Worm (Caenorhabditis elegans) whole organism, young adult: ENCODE data around the gene picc-1.
A peak's percentile ranks its signal among the peaks of the same experiment; 100 is the strongest.

ENCODE experiments used
- C06A6.2 ChIP-seq: fragments of 200-800 bp; sonication (Bioruptor generic); conservative IDR thresholded peaks from 2 replicates; pipeline ENCODE4 v1.3.6; 2022; ENCODE audit warnings: missing genetic modification characterization, missing compliant biosample characterization
- C17E4.6 ChIP-seq: fragments of 200-800 bp; sonication (Bioruptor generic); IDR thresholded peaks from 2 replicates; pipeline ENCODE4 v1.3.6; 2022; ENCODE audit warnings: missing genetic modification reagents, missing genetic modification characterization, missing compliant biosample characterization
- F22D6.2 ChIP-seq: sonication (generic microtip); optimal IDR thresholded peaks from 2 replicates; lab custom pipeline; 2016; ENCODE audit warnings: mild to moderate bottlenecking, missing genetic modification characterization, missing compliant biosample characterization
- F39B2.1 ChIP-seq: fragments of 200-800 bp; sonication (Bioruptor generic); IDR thresholded peaks from 2 replicates; pipeline ENCODE4 v1.3.6; 2022; ENCODE audit warnings: missing genetic modification reagents, missing genetic modification characterization, missing compliant biosample characterization
- F49E8.2 ChIP-seq: sonication (generic microtip); optimal IDR thresholded peaks from 3 replicates; lab custom pipeline; 2017; ENCODE audit warnings: missing genetic modification characterization, mild to moderate bottlenecking, missing compliant biosample characterization, antibody characterized with exemption, moderate library complexity; ENCODE audit not compliant: insufficient read depth
- Y53F4B.3 ChIP-seq: fragments of 200-800 bp; sonication (Bioruptor generic); IDR thresholded peaks from 2 replicates; pipeline ENCODE4 v1.3.6; 2022; ENCODE audit warnings: missing genetic modification reagents, missing genetic modification characterization, missing compliant biosample characterization
- Y56A3A.18 ChIP-seq: fragments of 200-800 bp; sonication (Bioruptor generic); IDR thresholded peaks from 2 replicates; pipeline ENCODE4 v1.3.6; 2022; ENCODE audit warnings: missing genetic modification reagents, missing genetic modification characterization, missing compliant biosample characterization
- Y79H2A.3 ChIP-seq: fragments of 200-800 bp; sonication (Bioruptor generic); conservative IDR thresholded peaks from 2 replicates; pipeline ENCODE4 v1.3.6; 2022; ENCODE audit warnings: missing genetic modification reagents, missing genetic modification characterization, missing compliant biosample characterization
- Y95B8A.8 ChIP-seq: fragments of 200-800 bp; sonication (Bioruptor generic); IDR thresholded peaks from 2 replicates; pipeline ENCODE4 v1.3.6; 2022; ENCODE audit warnings: missing genetic modification reagents, missing genetic modification characterization, missing compliant biosample characterization
- ZK185.1 ChIP-seq: sonication (generic microtip); optimal IDR thresholded peaks from 2 replicates; lab custom pipeline; 2016; ENCODE audit warnings: mild to moderate bottlenecking, missing genetic modification characterization, missing compliant biosample characterization; ENCODE audit not compliant: poor library complexity, severe bottlenecking
- aptf-2 ChIP-seq: fragments of 200-800 bp; sonication (Bioruptor generic); conservative IDR thresholded peaks from 2 replicates; pipeline ENCODE4 v1.3.6; 2022; ENCODE audit warnings: missing genetic modification reagents, missing genetic modification characterization, missing compliant biosample characterization
- aptf-3 ChIP-seq: fragments of 200-800 bp; sonication (Bioruptor generic); IDR thresholded peaks from 2 replicates; pipeline ENCODE4 v1.3.6; 2022; ENCODE audit warnings: missing genetic modification characterization, missing compliant biosample characterization
- attf-3 ChIP-seq: fragments of 200-800 bp; sonication (Bioruptor generic); conservative IDR thresholded peaks from 2 replicates; pipeline ENCODE4 v1.3.6; 2022; ENCODE audit warnings: missing genetic modification reagents, missing genetic modification characterization, missing compliant biosample characterization
- cebp-2 ChIP-seq: fragments of 200-800 bp; sonication (Bioruptor generic); IDR thresholded peaks from 2 replicates; pipeline ENCODE4 v1.3.6; 2022; ENCODE audit warnings: missing genetic modification characterization, missing compliant biosample characterization
- ceh-27 ChIP-seq: fragments of 200-800 bp; sonication (Bioruptor generic); optimal IDR thresholded peaks from 2 replicates; lab custom pipeline; 2018; ENCODE audit warnings: mild to moderate bottlenecking, missing genetic modification characterization, moderate library complexity, missing compliant biosample characterization
- ceh-40 ChIP-seq: fragments of 200-800 bp; sonication (Bioruptor generic); IDR thresholded peaks from 2 replicates; pipeline ENCODE4 v1.3.6; 2022; ENCODE audit warnings: missing genetic modification characterization, missing compliant biosample characterization
- ceh-58 ChIP-seq: fragments of 200-800 bp; sonication (Bioruptor generic); IDR thresholded peaks from 2 replicates; pipeline ENCODE4 v1.3.6; 2022; ENCODE audit warnings: missing genetic modification characterization, missing compliant biosample characterization
- chd-7 ChIP-seq: sonication (generic microtip); optimal IDR thresholded peaks from 2 replicates; lab custom pipeline; 2016; ENCODE audit warnings: mild to moderate bottlenecking, missing genetic modification characterization, moderate library complexity, missing compliant biosample characterization
- dox-1 ChIP-seq: fragments of 200-800 bp; sonication (Bioruptor generic); IDR thresholded peaks from 2 replicates; pipeline ENCODE4 v1.3.6; 2022; ENCODE audit warnings: missing genetic modification reagents, missing genetic modification characterization, missing compliant biosample characterization
- dpff-1 ChIP-seq: sonication (generic microtip); optimal IDR thresholded peaks from 2 replicates; lab custom pipeline; 2017; ENCODE audit warnings: mild to moderate bottlenecking, missing genetic modification characterization, missing compliant biosample characterization
- efl-1 ChIP-seq: fragments of 150-350 bp; optimal IDR thresholded peaks from 2 replicates; lab custom pipeline; 2014; ENCODE audit warnings: missing biosample characterization, missing genetic modification reagents, missing genetic modification characterization
- hlh-26 ChIP-seq: fragments of 200-800 bp; sonication (Bioruptor generic); conservative IDR thresholded peaks from 2 replicates; pipeline ENCODE4 v1.3.6; 2022; ENCODE audit warnings: missing genetic modification reagents, missing genetic modification characterization, missing compliant biosample characterization
- hmg-1.2 ChIP-seq: fragments of 200-800 bp; sonication (Bioruptor generic); IDR thresholded peaks from 2 replicates; pipeline ENCODE4 v1.3.6; 2022; ENCODE audit warnings: missing genetic modification reagents, missing genetic modification characterization, missing compliant biosample characterization
- hmg-20 ChIP-seq: fragments of 200-800 bp; sonication (Bioruptor generic); IDR thresholded peaks from 2 replicates; pipeline ENCODE4 v1.3.6; 2022; ENCODE audit warnings: missing genetic modification reagents, missing genetic modification characterization, missing compliant biosample characterization
- hsf-1 ChIP-seq: fragments of 200-800 bp; sonication (Bioruptor generic); IDR thresholded peaks from 2 replicates; pipeline ENCODE4 v1.3.6; 2022; ENCODE audit warnings: missing genetic modification reagents, missing genetic modification characterization, missing compliant biosample characterization
- let-526 ChIP-seq: fragments of 200-800 bp; sonication (Bioruptor generic); IDR thresholded peaks from 2 replicates; pipeline ENCODE4 v1.3.6; 2022; ENCODE audit warnings: missing genetic modification reagents, missing genetic modification characterization, missing compliant biosample characterization
- lin-40 ChIP-seq: sonication (generic microtip); optimal IDR thresholded peaks from 2 replicates; lab custom pipeline; 2016; ENCODE audit warnings: missing genetic modification characterization, mild to moderate bottlenecking, missing compliant biosample characterization, missing genotype, missing genetic modification reagents
- lin-54 ChIP-seq: fragments of 200-800 bp; sonication (Bioruptor generic); optimal IDR thresholded peaks from 2 replicates; lab custom pipeline; 2018; ENCODE audit warnings: mild to moderate bottlenecking, missing genetic modification characterization, missing compliant biosample characterization
- lir-1 ChIP-seq: fragments of 200-800 bp; sonication (Bioruptor generic); conservative IDR thresholded peaks from 2 replicates; pipeline ENCODE4 v1.3.6; 2022; ENCODE audit warnings: missing genetic modification reagents, missing genetic modification characterization, missing compliant biosample characterization
- lsy-27 ChIP-seq: sonication (generic microtip); optimal IDR thresholded peaks from 2 replicates; lab custom pipeline; 2017; ENCODE audit warnings: missing genetic modification characterization, mild to moderate bottlenecking, missing compliant biosample characterization, antibody characterized with exemption, missing genotype, borderline replicate concordance; ENCODE audit not compliant: insufficient read depth
- madf-10 ChIP-seq: sonication (generic microtip); optimal IDR thresholded peaks from 2 replicates; lab custom pipeline; 2016; ENCODE audit warnings: mild to moderate bottlenecking, missing genetic modification characterization, missing compliant biosample characterization
- madf-6 ChIP-seq: fragments of 200-800 bp; sonication (Bioruptor generic); IDR thresholded peaks from 2 replicates; pipeline ENCODE4 v1.3.6; 2022; ENCODE audit warnings: missing genetic modification reagents, missing genetic modification characterization, missing compliant biosample characterization
- mcd-1 ChIP-seq: fragments of 200-800 bp; sonication (Bioruptor generic); IDR thresholded peaks from 2 replicates; pipeline ENCODE4 v1.3.6; 2022; ENCODE audit warnings: missing genetic modification reagents, missing genetic modification characterization, missing compliant biosample characterization
- mxl-1 ChIP-seq: sonication (generic microtip); optimal IDR thresholded peaks from 2 replicates; lab custom pipeline; 2016; ENCODE audit warnings: missing genetic modification characterization, missing compliant biosample characterization
- nfyb-1 ChIP-seq: fragments of 200-800 bp; sonication (Bioruptor generic); IDR thresholded peaks from 2 replicates; pipeline ENCODE4 v1.3.6; 2022; ENCODE audit warnings: missing genetic modification reagents, missing genetic modification characterization, missing compliant biosample characterization
- nhr-90 ChIP-seq: sonication (generic microtip); optimal IDR thresholded peaks from 2 replicates; lab custom pipeline; 2016; ENCODE audit warnings: missing genotype, mild to moderate bottlenecking, missing genetic modification characterization, missing compliant biosample characterization
- rcor-1 ChIP-seq: fragments of 200-800 bp; sonication (Bioruptor generic); IDR thresholded peaks from 2 replicates; pipeline ENCODE4 v1.3.6; 2022; ENCODE audit warnings: missing genetic modification reagents, missing genetic modification characterization, missing compliant biosample characterization
- snpc-1.1 ChIP-seq: sonication (generic microtip); optimal IDR thresholded peaks from 2 replicates; lab custom pipeline; 2017; ENCODE audit warnings: missing genetic modification characterization, mild to moderate bottlenecking, missing compliant biosample characterization, antibody characterized with exemption, moderate library complexity, missing genotype, missing genetic modification reagents; ENCODE audit not compliant: insufficient read depth
- snpc-1.3 ChIP-seq: sonication (generic microtip); optimal IDR thresholded peaks from 2 replicates; lab custom pipeline; 2017; ENCODE audit warnings: missing genetic modification characterization, mild to moderate bottlenecking, missing compliant biosample characterization, antibody characterized with exemption, moderate library complexity, missing genotype, missing genetic modification reagents; ENCODE audit not compliant: insufficient read depth
- snpc-4 ChIP-seq, 5 experiments: fragments of 150-350 bp in 1 of 5; sonication (generic microtip) in 4 of 5; optimal IDR thresholded peaks; 2 replicates each; lab custom pipeline; 2014 to 2018; ENCODE audit warnings: missing genetic modification characterization in 5 of 5, missing biosample characterization in 3 of 5, antibody characterized with exemption in 2 of 5, mild to moderate bottlenecking in 2 of 5, missing compliant biosample characterization in 2 of 5, missing genotype in 2 of 5, moderate library complexity in 2 of 5, missing genetic modification reagents in 1 of 5
- tbp1 ChIP-seq: fragments of 200-800 bp; sonication (Bioruptor generic); optimal IDR thresholded peaks from 2 replicates; lab custom pipeline; 2018; ENCODE audit warnings: mild to moderate bottlenecking, missing genetic modification characterization, missing compliant biosample characterization
- xnd-1 ChIP-seq: sonication (generic microtip); optimal IDR thresholded peaks from 2 replicates; lab custom pipeline; 2016; ENCODE audit warnings: missing genotype, missing genetic modification reagents, missing genetic modification characterization, missing compliant biosample characterization
- ztf-28 ChIP-seq: fragments of 200-800 bp; sonication (Bioruptor generic); IDR thresholded peaks from 2 replicates; pipeline ENCODE4 v1.3.6; 2022; ENCODE audit warnings: missing genetic modification reagents, missing genetic modification characterization, missing compliant biosample characterization
- ztf-3 ChIP-seq: fragments of 200-800 bp; sonication (Bioruptor generic); optimal IDR thresholded peaks from 2 replicates; lab custom pipeline; 2018; ENCODE audit warnings: mild to moderate bottlenecking, missing genetic modification characterization, missing compliant biosample characterization

picc-1 gene

ce11 chrV:6047818-6048217 lies 29.0 kb downstream of the picc-1 start, which contains the start of gene pgap-3:
Gene pgap-3 (minus strand): TSS chrV:6047918.
- TF ChIP-seq F22D6.2 (tag; lab: Kevin White, UChicago) (no peak), ceh-27 (GFP tag; lab: Kevin White, UChicago) (no peak), lsy-27 (no peak), rcor-1 (GFP tag; lab: Robert Waterston, UW) (no peak), aptf-3 (no peak), lin-40 (tag; lab: Kevin White, UChicago) (no peak), ZK185.1 (tag; lab: Kevin White, UChicago) (no peak), nfyb-1 (no peak), mxl-1 (tag; lab: Kevin White, UChicago) (no peak), Y56A3A.18 (GFP tag; lab: Robert Waterston, UW) (no peak), let-526 (GFP tag; lab: Robert Waterston, UW) (no peak), ceh-40 (GFP tag; lab: Robert Waterston, UW) (no peak), ztf-3 (GFP tag; lab: Kevin White, UChicago) (no peak), hmg-20 (GFP tag; lab: Robert Waterston, UW) (no peak)

DNA sequence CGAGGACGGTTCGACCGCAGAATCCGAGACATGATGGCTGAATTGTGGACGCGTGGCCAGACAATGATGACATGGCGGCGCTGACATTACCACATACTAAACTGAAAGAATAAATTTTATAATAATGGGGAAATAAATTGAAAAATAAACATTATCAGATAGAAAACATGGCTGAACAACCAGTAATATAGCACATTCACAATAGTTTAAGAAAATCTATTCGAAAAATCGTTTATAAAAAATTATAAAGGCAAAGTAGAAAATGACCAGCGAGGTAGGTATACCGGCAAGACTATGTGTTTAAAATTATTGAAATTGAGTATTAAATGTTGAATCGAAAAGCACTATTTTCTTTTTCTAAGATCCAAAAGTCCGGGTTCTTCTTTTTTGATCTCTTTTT lies 32.4 kb downstream of the picc-1 start, which contains the start of gene jamp-1:
Gene jamp-1, minus strand, starts transcription at position 101 of the 400 bp plus-strand sequence.
- no peak for TF ChIP-seq tbp1 (GFP tag; lab: Kevin White, UChicago)

- no peak for TF ChIP-seq ceh-58 (GFP tag; lab: Robert Waterston, UW)
- TF ChIP-seq lir-1 (GFP tag; lab: Robert Waterston, UW): 0 out of 2 replicates have a peak, but pooled peaks have one; percentile 16
- no peak for TF ChIP-seq attf-3 (GFP tag; lab: Robert Waterston, UW)
- no peak for TF ChIP-seq F49E8.2 (tag; lab: Kevin White, UChicago)
- TF ChIP-seq efl-1 (GFP tag; lab: Kevin White, UChicago): peak; percentile 48
- no peak for TF ChIP-seq aptf-2
- TF ChIP-seq Y53F4B.3 (GFP tag; lab: Robert Waterston, UW): no peak
- peak; percentile 95 for TF ChIP-seq mcd-1
- TF ChIP-seq hmg-1.2: peak; percentile 86; the same call in 1 of the 2 replicates
- peak; percentile 24 for TF ChIP-seq madf-10 (tag; lab: Kevin White, UChicago)
- TF ChIP-seq F39B2.1 (GFP tag; lab: Robert Waterston, UW): no peak
- no peak for TF ChIP-seq snpc-4 (GFP tag; optimal IDR thresholded peaks at IDR 0.05; lab: Kevin White, UChicago)
- peak in 3 of 4 experiments; percentile 7 to 79 (median 37) for TF ChIP-seq snpc-4 (tag; optimal IDR thresholded peaks at IDR 0.05; lab: Kevin White, UChicago)
- no peak for TF ChIP-seq ztf-28 (GFP tag; lab: Robert Waterston, UW)
- TF ChIP-seq madf-6: no peak
- TF ChIP-seq C17E4.6 (GFP tag; lab: Robert Waterston, UW): no peak
- no peak for TF ChIP-seq xnd-1 (tag; lab: Kevin White, UChicago)
- TF ChIP-seq dpff-1 (tag; lab: Kevin White, UChicago): no peak
- no peak for TF ChIP-seq Y79H2A.3 (GFP tag; lab: Robert Waterston, UW)
- no peak for TF ChIP-seq hsf-1 (GFP tag; lab: Robert Waterston, UW)
- no peak for TF ChIP-seq nhr-90 (tag; lab: Kevin White, UChicago)
- TF ChIP-seq snpc-1.1 (tag; lab: Kevin White, UChicago): no peak
- no peak for TF ChIP-seq hlh-26 (GFP tag; lab: Robert Waterston, UW)
- TF ChIP-seq cebp-2 (GFP tag; lab: Robert Waterston, UW): no peak
- TF ChIP-seq chd-7 (tag; lab: Kevin White, UChicago): no peak
- TF ChIP-seq dox-1: no peak; the same call in 1 of the 2 replicates
- TF ChIP-seq lin-54: no peak
- no peak for TF ChIP-seq snpc-1.3
- TF ChIP-seq C06A6.2 (GFP tag; lab: Robert Waterston, UW): no peak
- TF ChIP-seq rcor-1 (GFP tag; lab: Robert Waterston, UW): peak; percentile 62
- no peak for TF ChIP-seq aptf-3
- TF ChIP-seq Y95B8A.8 (GFP tag; lab: Robert Waterston, UW): 0 out of 2 replicates have a peak, but pooled peaks have one; percentile 57
Observed at ce11 chrV:6053188-6053687, 34.4 kb downstream of the picc-1 start, which contains the start of gene seip-1. Gene seip-1 (minus strand): TSS chrV:6053238.
